Fruit fly (Drosophila melanogaster) whole organism, embryonic: ENCODE results near the gene svp.

Source experiments
- Bgb ChIP-seq: fragments of 200-800 bp; sonication (Bioruptor generic); IDR thresholded peaks from 2 replicates; pipeline ENCODE4 v1.3.6; 2022; ENCODE audit warnings: missing biosample characterization, missing genetic modification characterization; ENCODE audit not compliant: partially characterized antibody
- Blimp-1 ChIP-seq: fragments of 200-800 bp; sonication (Bioruptor generic); optimal IDR thresholded peaks from 3 replicates; lab custom pipeline; 2018; ENCODE audit warnings: missing biosample characterization, missing genetic modification characterization, mild to moderate bottlenecking, moderate library complexity, missing genetic modification reagents
- CG10147 ChIP-seq: fragments of 200-800 bp; sonication (Bioruptor generic); optimal IDR thresholded peaks from 2 replicates; lab custom pipeline; 2019; ENCODE audit warnings: missing biosample characterization, mild to moderate bottlenecking, missing genetic modification characterization, moderate library complexity
- CG10543 ChIP-seq: fragments of 200-800 bp; sonication (Bioruptor generic); optimal IDR thresholded peaks from 3 replicates; lab custom pipeline; 2017; ENCODE audit warnings: missing biosample characterization, mild to moderate bottlenecking, missing genetic modification characterization, moderate library complexity
- CG11723 ChIP-seq: fragments of 200-800 bp; sonication (Bioruptor generic); optimal IDR thresholded peaks from 2 replicates; lab custom pipeline; 2017; ENCODE audit warnings: missing biosample characterization, mild to moderate bottlenecking, missing genetic modification characterization
- CG12236 ChIP-seq: fragments of 200-800 bp; sonication (Bioruptor generic); optimal IDR thresholded peaks from 2 replicates; lab custom pipeline; 2016; ENCODE audit warnings: missing biosample characterization, missing genetic modification characterization
- CG13123 ChIP-seq: fragments of 200-800 bp; sonication (Bioruptor generic); optimal IDR thresholded peaks from 2 replicates; lab custom pipeline; 2016; ENCODE audit warnings: missing biosample characterization, missing genetic modification characterization
- CG13894 ChIP-seq: fragments of 200-800 bp; sonication (Bioruptor generic); optimal IDR thresholded peaks from 3 replicates; lab custom pipeline; 2018; ENCODE audit warnings: missing biosample characterization, mild to moderate bottlenecking, missing genetic modification characterization, moderate library complexity
- CG1602 ChIP-seq: fragments of 200-800 bp; sonication (Bioruptor generic); optimal IDR thresholded peaks from 3 replicates; lab custom pipeline; 2016; ENCODE audit warnings: missing biosample characterization, missing genetic modification characterization
- CG2116 ChIP-seq: fragments of 200-800 bp; sonication (Bioruptor generic); optimal IDR thresholded peaks from 3 replicates; lab custom pipeline; 2018; ENCODE audit warnings: missing biosample characterization, mild to moderate bottlenecking, missing genetic modification characterization
- CG30431 ChIP-seq: fragments of 200-800 bp; sonication (Bioruptor generic); optimal IDR thresholded peaks from 2 replicates; lab custom pipeline; 2017; ENCODE audit warnings: missing biosample characterization, missing genetic modification characterization
- CG31365 ChIP-seq: fragments of 200-800 bp; sonication (Bioruptor generic); optimal IDR thresholded peaks from 2 replicates; lab custom pipeline; 2018; ENCODE audit warnings: missing biosample characterization, mild to moderate bottlenecking, missing genetic modification characterization
- CG31388 ChIP-seq: fragments of 200-800 bp; sonication (Bioruptor generic); optimal IDR thresholded peaks from 2 replicates; lab custom pipeline; 2016; ENCODE audit warnings: missing biosample characterization, missing genetic modification characterization
- CG33213 ChIP-seq: fragments of 200-800 bp; sonication (Bioruptor generic); optimal IDR thresholded peaks from 3 replicates; lab custom pipeline; 2016; ENCODE audit warnings: missing biosample characterization, missing genetic modification characterization
- CG34224 ChIP-seq: fragments of 200-800 bp; sonication (Bioruptor generic); IDR thresholded peaks from 3 replicates; pipeline ENCODE4 v1.3.6; 2022; ENCODE audit warnings: missing biosample characterization, missing genetic modification characterization; ENCODE audit not compliant: partially characterized antibody
- CG34376 ChIP-seq: fragments of 200-800 bp; sonication (Bioruptor generic); optimal IDR thresholded peaks from 2 replicates; lab custom pipeline; 2018; ENCODE audit warnings: missing biosample characterization, mild to moderate bottlenecking, missing genetic modification characterization
- CG4404 ChIP-seq: fragments of 200-800 bp; sonication (Bioruptor generic); IDR thresholded peaks from 2 replicates; pipeline ENCODE4 v1.3.6; 2022; ENCODE audit warnings: missing biosample characterization, missing genetic modification characterization
- CG7745 ChIP-seq: fragments of 200-800 bp; sonication (Bioruptor generic); optimal IDR thresholded peaks from 2 replicates; lab custom pipeline; 2018; ENCODE audit warnings: missing biosample characterization, mild to moderate bottlenecking, missing genetic modification characterization, moderate library complexity
- CG8290 ChIP-seq, 3 experiments: fragments of 200-800 bp; sonication (Bioruptor generic); optimal IDR thresholded peaks; 2 replicates each; lab custom pipeline; 2016 to 2019; ENCODE audit warnings: missing biosample characterization in 3 of 3, missing genetic modification characterization in 3 of 3, mild to moderate bottlenecking in 2 of 3, moderate library complexity in 1 of 3
- CG9932 ChIP-seq: fragments of 200-800 bp; sonication (Bioruptor generic); IDR thresholded peaks from 2 replicates; pipeline ENCODE4 v1.3.6; 2022; ENCODE audit warnings: missing biosample characterization, missing genetic modification characterization
- CHES-1-like ChIP-seq: fragments of 200-800 bp; sonication (Bioruptor generic); optimal IDR thresholded peaks from 2 replicates; lab custom pipeline; 2016; ENCODE audit warnings: missing biosample characterization, missing genetic modification characterization
- Chrac-16 ChIP-seq: fragments of 200-800 bp; sonication (Bioruptor generic); optimal IDR thresholded peaks from 3 replicates; lab custom pipeline; 2016; ENCODE audit warnings: missing biosample characterization, missing genetic modification characterization
- CoRest ChIP-seq: fragments of 200-800 bp; sonication (Bioruptor generic); optimal IDR thresholded peaks from 3 replicates; lab custom pipeline; 2018; ENCODE audit warnings: missing biosample characterization, mild to moderate bottlenecking, missing genetic modification characterization, moderate library complexity
- E2f2 ChIP-seq: fragments of 200-800 bp; sonication (Bioruptor generic); IDR thresholded peaks from 2 replicates; pipeline ENCODE4 v1.3.6; 2022; ENCODE audit warnings: missing biosample characterization, missing genetic modification characterization
- HmgZ ChIP-seq: fragments of 200-800 bp; sonication (Bioruptor generic); optimal IDR thresholded peaks from 2 replicates; lab custom pipeline; 2018; ENCODE audit warnings: missing biosample characterization, mild to moderate bottlenecking, missing genetic modification characterization
- Hmx ChIP-seq: fragments of 200-800 bp; sonication (Bioruptor generic); optimal IDR thresholded peaks from 2 replicates; lab custom pipeline; 2016; ENCODE audit warnings: missing biosample characterization, missing genetic modification characterization
- Lim3 ChIP-seq: fragments of 200-800 bp; sonication (Bioruptor generic); IDR thresholded peaks from 2 replicates; pipeline ENCODE4 v1.3.6; 2022; ENCODE audit warnings: missing biosample characterization, missing genetic modification characterization
- Lpt ChIP-seq: fragments of >200 bp; optimal IDR thresholded peaks from 2 replicates; lab custom pipeline; 2018; ENCODE audit warnings: missing biosample characterization, missing genetic modification characterization
- Med ChIP-seq: fragments of 200-800 bp; sonication (Bioruptor generic); peaks from one replicate; lab custom pipeline; 2016; ENCODE audit warnings: missing biosample characterization, missing genetic modification characterization, mild to moderate bottlenecking, inconsistent platforms, moderate library complexity
- Poxn ChIP-seq: fragments of 200-800 bp; sonication (Bioruptor generic); IDR thresholded peaks from 2 replicates; pipeline ENCODE4 v1.3.6; 2022; ENCODE audit warnings: missing biosample characterization, missing genetic modification characterization
- Ptx1 ChIP-seq: fragments of 200-800 bp; sonication (Bioruptor generic); IDR thresholded peaks from 2 replicates; pipeline ENCODE4 v1.3.6; 2022; ENCODE audit warnings: missing biosample characterization, missing genetic modification characterization
- Stat92E ChIP-seq, 3 experiments: fragments of >200 bp in 2 of 3; fragments of 200-800 bp in 1 of 3; sonication (Bioruptor generic) in 1 of 3; optimal IDR thresholded peaks; 2 replicates each; lab custom pipeline; 2017 to 2019; ENCODE audit warnings: missing biosample characterization in 3 of 3, missing genetic modification characterization in 3 of 3, mild to moderate bottlenecking in 1 of 3, moderate library complexity in 1 of 3
- Tbp ChIP-seq: fragments of >200 bp; optimal IDR thresholded peaks from 2 replicates; lab custom pipeline; 2018; ENCODE audit warnings: missing biosample characterization, missing genetic modification characterization
- amos ChIP-seq: fragments of 200-800 bp; sonication (Bioruptor generic); IDR thresholded peaks from 2 replicates; pipeline ENCODE4 v1.3.6; 2022; ENCODE audit warnings: missing biosample characterization, missing genetic modification characterization; ENCODE audit not compliant: partially characterized antibody
- aop ChIP-seq: fragments of 200-800 bp; sonication (Bioruptor generic); IDR thresholded peaks from 2 replicates; pipeline ENCODE4 v1.3.6; 2022; ENCODE audit warnings: missing biosample characterization, missing genetic modification characterization
- ato ChIP-seq: fragments of 200-800 bp; sonication (Bioruptor generic); IDR thresholded peaks from 2 replicates; pipeline ENCODE4 v1.3.6; 2022; ENCODE audit warnings: missing biosample characterization, missing genetic modification characterization; ENCODE audit not compliant: partially characterized antibody
- danr ChIP-seq: fragments of 200-800 bp; sonication (Bioruptor generic); IDR thresholded peaks from 2 replicates; pipeline ENCODE4 v1.3.6; 2022; ENCODE audit warnings: missing biosample characterization, missing genetic modification characterization
- dm ChIP-seq: fragments of 200-800 bp; sonication (Bioruptor generic); optimal IDR thresholded peaks from 3 replicates; lab custom pipeline; 2016; ENCODE audit warnings: missing biosample characterization, missing genetic modification characterization
- fd64A ChIP-seq: fragments of 200-800 bp; sonication (Bioruptor generic); optimal IDR thresholded peaks from 3 replicates; lab custom pipeline; 2018; ENCODE audit warnings: missing biosample characterization, mild to moderate bottlenecking, missing genetic modification characterization
- gce ChIP-seq: fragments of 200-800 bp; sonication (Bioruptor generic); IDR thresholded peaks from 3 replicates; pipeline ENCODE4 v1.3.6; 2022; ENCODE audit warnings: missing biosample characterization, missing genetic modification characterization
- grn ChIP-seq: fragments of 200-800 bp; sonication (Bioruptor generic); optimal IDR thresholded peaks from 3 replicates; lab custom pipeline; 2017; ENCODE audit warnings: missing biosample characterization, missing genetic modification characterization
- ham ChIP-seq: fragments of 200-800 bp; sonication (Bioruptor generic); IDR thresholded peaks from 2 replicates; pipeline ENCODE4 v1.3.6; 2022; ENCODE audit warnings: missing biosample characterization, missing genetic modification characterization
- peb ChIP-seq: fragments of 200-800 bp; sonication (Bioruptor generic); IDR thresholded peaks from 2 replicates; pipeline ENCODE4 v1.3.6; 2022; ENCODE audit warnings: missing biosample characterization, missing genetic modification characterization
- repo ChIP-seq: fragments of 200-800 bp; sonication (Bioruptor generic); optimal IDR thresholded peaks from 2 replicates; lab custom pipeline; 2016; ENCODE audit warnings: missing biosample characterization, missing genetic modification characterization
- run ChIP-seq: fragments of 200-800 bp; sonication (Bioruptor generic); optimal IDR thresholded peaks from 3 replicates; lab custom pipeline; 2018; ENCODE audit warnings: missing biosample characterization, mild to moderate bottlenecking, missing genetic modification characterization
- schlank ChIP-seq: fragments of 200-800 bp; sonication (Bioruptor generic); optimal IDR thresholded peaks from 2 replicates; lab custom pipeline; 2018; ENCODE audit warnings: missing biosample characterization, mild to moderate bottlenecking, missing genetic modification characterization
- sna ChIP-seq: fragments of 200-800 bp; sonication (Bioruptor generic); IDR thresholded peaks from 2 replicates; pipeline ENCODE4 v1.3.6; 2022; ENCODE audit warnings: missing biosample characterization, missing genetic modification characterization; ENCODE audit not compliant: partially characterized antibody
- sob ChIP-seq: fragments of 200-800 bp; sonication (Bioruptor generic); IDR thresholded peaks from 2 replicates; pipeline ENCODE4 v1.3.6; 2022; ENCODE audit warnings: missing biosample characterization, missing genetic modification characterization
- tio ChIP-seq: fragments of 200-800 bp; sonication (Bioruptor generic); optimal IDR thresholded peaks from 2 replicates; lab custom pipeline; 2017; ENCODE audit warnings: missing biosample characterization, missing genetic modification characterization, inconsistent platforms
- tx ChIP-seq: fragments of 200-800 bp; sonication (Bioruptor generic); optimal IDR thresholded peaks from 2 replicates; lab custom pipeline; 2016; ENCODE audit warnings: missing biosample characterization, missing genetic modification characterization

svp gene

dm6 chr3R:12280729-12281342 lies 22.3 kb downstream of the svp start (continued):
- no peak for TF ChIP-seq E2f2 (GFP tag; lab: Robert Waterston, UW)
- no peak for TF ChIP-seq run (tag; lab: Kevin White, UChicago)
- no peak for TF ChIP-seq Blimp-1 (GFP tag; lab: Kevin White, UChicago)
- no peak for TF ChIP-seq CG11723
- no peak for TF ChIP-seq repo
- no peak for TF ChIP-seq aop (GFP tag; lab: Robert Waterston, UW)
- TF ChIP-seq CG10543 = peak; percentile 6
- peak; percentile 12 for TF ChIP-seq CoRest (tag; lab: Kevin White, UChicago)
- 0 out of 2 replicates have a peak, but pooled peaks have one; percentile 8 for TF ChIP-seq CG9932 (GFP tag; lab: Robert Waterston, UW)
- peak; percentile 22 for TF ChIP-seq CG34376 (GFP tag; lab: Kevin White, UChicago)
- no peak for TF ChIP-seq CHES-1-like (GFP tag; lab: Kevin White, UChicago)
- TF ChIP-seq ato (GFP tag; lab: Robert Waterston, UW) = peak; percentile 65
- TF ChIP-seq grn (GFP tag; lab: Kevin White, UChicago) = no peak
- TF ChIP-seq CG1602 (GFP tag; lab: Kevin White, UChicago) = no peak
- TF ChIP-seq CG30431 (GFP tag; lab: Kevin White, UChicago) = no peak
- no peak for TF ChIP-seq peb (GFP tag; lab: Robert Waterston, UW)
- TF ChIP-seq tx = no peak
- no peak for TF ChIP-seq CG10147 (GFP tag; lab: Kevin White, UChicago)
- no peak for TF ChIP-seq schlank (tag; lab: Kevin White, UChicago)
- TF ChIP-seq Tbp (GFP tag; lab: Kevin White, UChicago) = no peak
- no peak for TF ChIP-seq CG13894
- TF ChIP-seq Ptx1 = no peak
- TF ChIP-seq CG8290 (GFP tag; optimal IDR thresholded peaks at IDR 0.05; lab: Kevin White, UChicago) = no peak
- no peak for TF ChIP-seq CG8290 (tag; optimal IDR thresholded peaks at IDR 0.05; lab: Kevin White, UChicago)
- TF ChIP-seq tio (GFP tag; lab: Kevin White, UChicago) = no peak
- no peak for TF ChIP-seq Poxn (GFP tag; lab: Robert Waterston, UW)
- peak; percentile 14 for TF ChIP-seq HmgZ (tag; lab: Kevin White, UChicago)
- peak; percentile 77 for TF ChIP-seq Med (GFP tag; lab: Kevin White, UChicago)
- TF ChIP-seq CG34224 (GFP tag; lab: Robert Waterston, UW) = no peak; the same call in 2 of the 3 replicates
- no peak for TF ChIP-seq CG4404 (GFP tag; lab: Robert Waterston, UW)
- no peak for TF ChIP-seq CG13123 (GFP tag; lab: Kevin White, UChicago)
- no peak for TF ChIP-seq ham (GFP tag; lab: Robert Waterston, UW)
- TF ChIP-seq danr = no peak
- TF ChIP-seq Lim3 = no peak
- no peak for TF ChIP-seq CG2116 (GFP tag; lab: Kevin White, UChicago)
- no peak for TF ChIP-seq CG31388 (GFP tag; lab: Kevin White, UChicago)
- TF ChIP-seq Hmx (GFP tag; lab: Kevin White, UChicago) = no peak
- TF ChIP-seq amos (GFP tag; lab: Robert Waterston, UW) = peak; percentile 71; the same call in 1 of the 2 replicates
- TF ChIP-seq fd64A (GFP tag; lab: Kevin White, UChicago) = no peak
- TF ChIP-seq gce = no peak; the same call in 2 of the 3 replicates
- no peak for TF ChIP-seq CG31365 (tag; lab: Kevin White, UChicago)
- no peak for TF ChIP-seq CG12236 (GFP tag; lab: Kevin White, UChicago)
- no peak for TF ChIP-seq CG7745 (tag; lab: Kevin White, UChicago)
- peak; percentile 53 for TF ChIP-seq sna
- TF ChIP-seq dm (GFP tag; lab: Kevin White, UChicago) = no peak
- peak; percentile 94 for TF ChIP-seq Bgb (GFP tag; lab: Robert Waterston, UW)
- no peak for TF ChIP-seq Stat92E (GFP tag; optimal IDR thresholded peaks at IDR 0.05; lab: Kevin White, UChicago)
- no peak for TF ChIP-seq Chrac-16 (GFP tag; lab: Kevin White, UChicago)
- peak; percentile 42; the same call in 1 of the 2 replicates for TF ChIP-seq sob (GFP tag; lab: Robert Waterston, UW)
- TF ChIP-seq CG33213 (GFP tag; lab: Kevin White, UChicago) = no peak
- TF ChIP-seq Lpt = no peak
